Worm (Caenorhabditis elegans) whole organism, midembryonic: ENCODE data around the gene W03C9.5.

Source experiments
- T22C8.4 ChIP-seq: fragments of 200-800 bp; sonication (Bioruptor generic); IDR thresholded peaks from 2 replicates; pipeline ENCODE4 v1.3.6; 2022; ENCODE audit warnings: missing genetic modification characterization, missing compliant biosample characterization
- ztf-23 ChIP-seq: fragments of 200-800 bp; sonication (Bioruptor generic); IDR thresholded peaks from 2 replicates; pipeline ENCODE4 v1.3.6; 2022; ENCODE audit warnings: missing genetic modification reagents, missing genetic modification characterization, missing compliant biosample characterization

DNA sequence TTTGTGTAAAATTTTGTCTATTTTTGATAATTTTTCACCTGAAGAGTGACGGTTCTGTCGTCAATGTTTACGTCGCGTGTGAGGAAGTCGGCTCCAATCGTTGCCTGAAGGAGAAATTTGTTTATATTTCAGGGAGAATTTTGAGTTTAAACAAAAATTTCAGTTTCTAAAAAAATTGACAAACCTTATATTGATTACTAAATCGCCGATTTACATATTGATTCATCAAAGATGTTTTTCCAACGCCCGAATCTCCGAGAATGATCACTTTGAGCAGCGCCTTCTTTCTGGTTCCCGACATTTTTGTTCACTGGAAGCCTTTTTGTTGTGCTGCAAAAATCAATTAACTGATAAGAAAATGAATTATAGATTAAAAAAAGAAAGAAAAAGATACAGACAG, 742 bp downstream of the W03C9.5 start, which contains the start of gene rab-7:
- TF ChIP-seq ztf-23 (GFP tag; lab: Robert Waterston, UW) = no peak
- TF ChIP-seq T22C8.4 = no peak
